Fruit fly (Drosophila melanogaster) whole organism, embryonic: ENCODE measurements around the gene ninaB.

ENCODE experiments used
- Asciz ChIP-seq: fragments of 200-800 bp; sonication (Bioruptor generic); optimal IDR thresholded peaks from 2 replicates; lab custom pipeline; 2017; ENCODE audit warnings: missing biosample characterization, mild to moderate bottlenecking, missing genetic modification characterization, missing genetic modification reagents
- CG10654 ChIP-seq: fragments of 200-800 bp; sonication (Bioruptor generic); optimal IDR thresholded peaks from 2 replicates; lab custom pipeline; 2016; ENCODE audit warnings: missing biosample characterization, missing genetic modification characterization
- CG10959 ChIP-seq: fragments of 200-800 bp; sonication (Bioruptor generic); IDR thresholded peaks from 2 replicates; pipeline ENCODE4 v1.3.6; 2022; ENCODE audit warnings: missing biosample characterization, missing genetic modification characterization
- CG11398 ChIP-seq: fragments of 200-800 bp; sonication (Bioruptor generic); optimal IDR thresholded peaks from 2 replicates; lab custom pipeline; 2016; ENCODE audit warnings: missing biosample characterization, missing genetic modification characterization
- CG12769 ChIP-seq: fragments of 200-800 bp; sonication (Bioruptor generic); optimal IDR thresholded peaks from 2 replicates; lab custom pipeline; 2019; ENCODE audit warnings: missing biosample characterization, mild to moderate bottlenecking, missing genetic modification characterization, moderate library complexity
- CG17328 ChIP-seq: fragments of 200-800 bp; sonication (Bioruptor generic); IDR thresholded peaks from 2 replicates; pipeline ENCODE4 v1.3.6; 2022; ENCODE audit warnings: missing biosample characterization, missing genetic modification characterization
- CG17385 ChIP-seq: fragments of 200-800 bp; sonication (Bioruptor generic); optimal IDR thresholded peaks from 3 replicates; lab custom pipeline; 2018; ENCODE audit warnings: missing biosample characterization, mild to moderate bottlenecking, missing genetic modification characterization
- CG18011 ChIP-seq: fragments of 200-800 bp; sonication (Bioruptor generic); optimal IDR thresholded peaks from 2 replicates; lab custom pipeline; 2017; ENCODE audit warnings: missing biosample characterization, missing genetic modification characterization, mild to moderate bottlenecking, moderate library complexity, missing genotype
- CG2889 ChIP-seq: fragments of 200-800 bp; sonication (Bioruptor generic); IDR thresholded peaks from 3 replicates; pipeline ENCODE4 v1.3.6; 2022; ENCODE audit warnings: missing biosample characterization, missing genetic modification characterization
- CG33213 ChIP-seq: fragments of 200-800 bp; sonication (Bioruptor generic); optimal IDR thresholded peaks from 3 replicates; lab custom pipeline; 2016; ENCODE audit warnings: missing biosample characterization, missing genetic modification characterization
- CG3995 ChIP-seq: fragments of 200-800 bp; sonication (Bioruptor generic); optimal IDR thresholded peaks from 3 replicates; lab custom pipeline; 2016; ENCODE audit warnings: missing biosample characterization, missing genetic modification characterization
- CG43689 ChIP-seq: fragments of 200-800 bp; sonication (Bioruptor generic); IDR thresholded peaks from 2 replicates; pipeline ENCODE4 v1.3.6; 2022; ENCODE audit warnings: missing biosample characterization, missing genetic modification characterization
- CG5245 ChIP-seq: fragments of 200-800 bp; sonication (Bioruptor generic); optimal IDR thresholded peaks from 3 replicates; lab custom pipeline; 2016; ENCODE audit warnings: missing biosample characterization, missing genetic modification characterization
- CG6791 ChIP-seq: fragments of 200-800 bp; sonication (Bioruptor generic); IDR thresholded peaks from 3 replicates; pipeline ENCODE4 v1.3.6; 2022; ENCODE audit warnings: missing biosample characterization, missing genetic modification characterization; ENCODE audit not compliant: partially characterized antibody
- CG7556 ChIP-seq: fragments of 200-800 bp; sonication (Bioruptor generic); optimal IDR thresholded peaks from 2 replicates; lab custom pipeline; 2017; ENCODE audit warnings: missing biosample characterization, mild to moderate bottlenecking, missing genetic modification characterization
- CG7928 ChIP-seq: fragments of 200-800 bp; sonication (Bioruptor generic); optimal IDR thresholded peaks from 2 replicates; lab custom pipeline; 2017; ENCODE audit warnings: missing biosample characterization, mild to moderate bottlenecking, missing genetic modification characterization
- CG7963 ChIP-seq: fragments of 200-800 bp; sonication (Bioruptor generic); IDR thresholded peaks from 3 replicates; pipeline ENCODE4 v1.3.6; 2022; ENCODE audit warnings: missing biosample characterization, missing genetic modification characterization; ENCODE audit not compliant: partially characterized antibody
- CG9797 ChIP-seq: fragments of 200-800 bp; sonication (Bioruptor generic); optimal IDR thresholded peaks from 3 replicates; lab custom pipeline; 2018; ENCODE audit warnings: missing biosample characterization, mild to moderate bottlenecking, missing genetic modification characterization
- CG9876 ChIP-seq: fragments of 200-800 bp; sonication (Bioruptor generic); optimal IDR thresholded peaks from 2 replicates; lab custom pipeline; 2016; ENCODE audit warnings: missing biosample characterization, missing genetic modification characterization
- D19A ChIP-seq: fragments of 200-800 bp; optimal IDR thresholded peaks from 3 replicates; lab custom pipeline; 2019; ENCODE audit warnings: missing biosample characterization, mild to moderate bottlenecking, missing genetic modification characterization, moderate library complexity
- HmgD ChIP-seq: fragments of 200-800 bp; sonication (Bioruptor generic); optimal IDR thresholded peaks from 3 replicates; lab custom pipeline; 2016; ENCODE audit warnings: missing biosample characterization, missing genetic modification characterization
- HmgZ ChIP-seq: fragments of 200-800 bp; sonication (Bioruptor generic); optimal IDR thresholded peaks from 2 replicates; lab custom pipeline; 2018; ENCODE audit warnings: missing biosample characterization, mild to moderate bottlenecking, missing genetic modification characterization
- NC2α ChIP-seq: fragments of 200-800 bp; sonication (Bioruptor generic); optimal IDR thresholded peaks from 2 replicates; lab custom pipeline; 2016; ENCODE audit warnings: missing biosample characterization, missing genetic modification characterization
- NFAT ChIP-seq: fragments of 200-800 bp; sonication (Bioruptor generic); IDR thresholded peaks from 2 replicates; pipeline ENCODE4 v1.3.6; 2022; ENCODE audit warnings: missing biosample characterization, missing genetic modification characterization
- NK7.1 ChIP-seq: fragments of 200-800 bp; sonication (Bioruptor generic); optimal IDR thresholded peaks from 3 replicates; lab custom pipeline; 2016; ENCODE audit warnings: missing biosample characterization, missing genetic modification characterization
- Pdp1 ChIP-seq, 2 experiments: fragments of 200-800 bp; sonication (Bioruptor generic); optimal IDR thresholded peaks; 3 replicates each; lab custom pipeline; 2016; ENCODE audit warnings: missing biosample characterization in 2 of 2, missing genetic modification characterization in 2 of 2, mild to moderate bottlenecking in 1 of 2, moderate library complexity in 1 of 2
- Scr ChIP-seq: fragments of 200-800 bp; sonication (Bioruptor generic); IDR thresholded peaks from 2 replicates; pipeline ENCODE4 v1.3.6; 2022; ENCODE audit warnings: missing biosample characterization, missing genetic modification characterization; ENCODE audit not compliant: partially characterized antibody
- Tbp ChIP-seq: fragments of >200 bp; optimal IDR thresholded peaks from 2 replicates; lab custom pipeline; 2018; ENCODE audit warnings: missing biosample characterization, missing genetic modification characterization
- az2 ChIP-seq: fragments of 200-800 bp; sonication (Bioruptor generic); optimal IDR thresholded peaks from 3 replicates; lab custom pipeline; 2016; ENCODE audit warnings: missing biosample characterization, missing genetic modification characterization
- bowl ChIP-seq: fragments of 200-800 bp; sonication (Bioruptor generic); IDR thresholded peaks from 2 replicates; pipeline ENCODE4 v1.3.6; 2022; ENCODE audit warnings: missing biosample characterization, missing genetic modification characterization
- bsh ChIP-seq, 2 experiments: fragments of 200-800 bp; sonication (Bioruptor generic); optimal IDR thresholded peaks; 2 replicates each; lab custom pipeline; 2017 to 2018; ENCODE audit warnings: mild to moderate bottlenecking in 2 of 2, missing biosample characterization in 2 of 2, missing genetic modification characterization in 2 of 2, moderate library complexity in 1 of 2
- danr ChIP-seq: fragments of 200-800 bp; sonication (Bioruptor generic); IDR thresholded peaks from 2 replicates; pipeline ENCODE4 v1.3.6; 2022; ENCODE audit warnings: missing biosample characterization, missing genetic modification characterization
- dimm ChIP-seq: fragments of 200-800 bp; sonication (Bioruptor generic); IDR thresholded peaks from 2 replicates; pipeline ENCODE4 v1.3.6; 2022; ENCODE audit warnings: missing biosample characterization, missing genetic modification characterization
- dpn ChIP-seq, 2 experiments: fragments of 200-800 bp; sonication (Bioruptor generic); optimal IDR thresholded peaks; 3 replicates each; lab custom pipeline; 2016; ENCODE audit warnings: missing biosample characterization in 2 of 2, missing genetic modification characterization in 2 of 2
- gfzf ChIP-seq: fragments of 200-800 bp; sonication (Bioruptor generic); optimal IDR thresholded peaks from 2 replicates; lab custom pipeline; 2016; ENCODE audit warnings: missing biosample characterization, mild to moderate bottlenecking, missing genetic modification characterization, moderate library complexity
- ind ChIP-seq: fragments of 200-800 bp; sonication (Bioruptor generic); optimal IDR thresholded peaks from 3 replicates; lab custom pipeline; 2016; ENCODE audit warnings: missing biosample characterization, missing genetic modification characterization
- klu ChIP-seq: fragments of 200-800 bp; sonication (Bioruptor generic); IDR thresholded peaks from 2 replicates; pipeline ENCODE4 v1.3.6; 2022; ENCODE audit warnings: missing biosample characterization, missing genetic modification characterization
- mam ChIP-seq: fragments of 200-800 bp; sonication (Bioruptor generic); optimal IDR thresholded peaks from 3 replicates; lab custom pipeline; 2016; ENCODE audit warnings: missing biosample characterization, missing genetic modification characterization
- mld ChIP-seq: fragments of 200-800 bp; sonication (Bioruptor generic); IDR thresholded peaks from 3 replicates; pipeline ENCODE4 v1.3.6; 2022; ENCODE audit warnings: missing biosample characterization, missing genetic modification characterization; ENCODE audit not compliant: partially characterized antibody
- nau ChIP-seq: fragments of 200-800 bp; sonication (Bioruptor generic); optimal IDR thresholded peaks from 3 replicates; lab custom pipeline; 2017; ENCODE audit warnings: missing biosample characterization, mild to moderate bottlenecking, missing genetic modification characterization, missing genetic modification reagents
- nmo ChIP-seq: fragments of 200-800 bp; sonication (Bioruptor generic); optimal IDR thresholded peaks from 2 replicates; lab custom pipeline; 2018; ENCODE audit warnings: missing biosample characterization, mild to moderate bottlenecking, missing genetic modification characterization, moderate library complexity
- nom ChIP-seq: fragments of 200-800 bp; sonication (Bioruptor generic); optimal IDR thresholded peaks from 2 replicates; lab custom pipeline; 2017; ENCODE audit warnings: missing biosample characterization, missing genetic modification characterization, mild to moderate bottlenecking, moderate library complexity, missing genetic modification reagents
- odd ChIP-seq: fragments of 200-800 bp; sonication (Bioruptor generic); optimal IDR thresholded peaks from 2 replicates; lab custom pipeline; 2017; ENCODE audit warnings: missing biosample characterization, mild to moderate bottlenecking, missing genetic modification characterization
- org-1 ChIP-seq: fragments of 200-800 bp; sonication (Bioruptor generic); optimal IDR thresholded peaks from 2 replicates; lab custom pipeline; 2017; ENCODE audit warnings: missing biosample characterization, missing genetic modification characterization
- pros ChIP-seq: fragments of 200-800 bp; sonication (Bioruptor generic); optimal IDR thresholded peaks from 3 replicates; lab custom pipeline; 2019; ENCODE audit warnings: missing biosample characterization, mild to moderate bottlenecking, missing genetic modification characterization, moderate library complexity
- sisA ChIP-seq: fragments of 200-800 bp; sonication (Bioruptor generic); IDR thresholded peaks from 2 replicates; pipeline ENCODE4 v1.3.6; 2022; ENCODE audit warnings: missing biosample characterization, missing genetic modification characterization
- usp ChIP-seq: fragments of >200 bp; optimal IDR thresholded peaks from 2 replicates; lab custom pipeline; 2017; ENCODE audit warnings: missing biosample characterization, missing genetic modification characterization
- zfh2 ChIP-seq: fragments of 200-800 bp; sonication (Bioruptor generic); optimal IDR thresholded peaks from 2 replicates; lab custom pipeline; 2016; ENCODE audit warnings: missing biosample characterization, missing genetic modification characterization

The ninaB gene

dm6 chr3R:13682994-13683623, 17.3 kb upstream of the ninaB start (continued):
- TF ChIP-seq bowl (GFP tag; lab: Robert Waterston, UW) (no peak), CG7556 (GFP tag; lab: Kevin White, UChicago) (no peak), nom (peak; percentile 33), pros (GFP tag; lab: Kevin White, UChicago) (no peak), CG33213 (GFP tag; lab: Kevin White, UChicago) (peak; percentile 40), gfzf (peak; percentile 86), CG18011 (GFP tag; lab: Kevin White, UChicago) (no peak), org-1 (no peak), HmgZ (tag; lab: Kevin White, UChicago) (no peak), NK7.1 (GFP tag; lab: Kevin White, UChicago) (no peak), NFAT (GFP tag; lab: Robert Waterston, UW) (no peak), CG2889 (GFP tag; lab: Robert Waterston, UW) (no peak), bsh (GFP tag; optimal IDR thresholded peaks at IDR 0.05; lab: Kevin White, UChicago) (peak in 1 of 2 experiments; percentile 2), CG43689 (no peak), CG9797 (GFP tag; lab: Kevin White, UChicago) (peak; percentile 86), sisA (GFP tag; lab: Robert Waterston, UW) (no peak), CG10959 (no peak)

dm6 chr3R:13683624-13684568, 16.5 kb upstream of the ninaB start, which contains the start of gene flfl:
Gene flfl (plus strand): TSS chr3R:13683921.
- TF ChIP-seq odd (GFP tag; lab: Kevin White, UChicago) (no peak), CG5245 (no peak), CG7928 (peak; percentile 37), CG17385 (no peak), CG9876 (GFP tag; lab: Kevin White, UChicago) (no peak), CG11398 (GFP tag; lab: Kevin White, UChicago) (no peak), Tbp (GFP tag; lab: Kevin White, UChicago) (peak; percentile 5), CG6791 (GFP tag; lab: Robert Waterston, UW) (no peak), CG17328 (GFP tag; lab: Robert Waterston, UW) (no peak), ind (peak; percentile 20), CG7963 (GFP tag; lab: Robert Waterston, UW) (no peak), usp (no peak), nmo (GFP tag; lab: Kevin White, UChicago) (peak; percentile 51), CG12769 (tag; lab: Kevin White, UChicago) (no peak), klu (GFP tag; lab: Robert Waterston, UW) (no peak), danr (GFP tag; lab: Robert Waterston, UW) (no peak), CG10654 (no peak), mam (GFP tag; lab: Kevin White, UChicago) (peak; percentile 35), dimm (GFP tag; lab: Robert Waterston, UW) (no peak), Scr (no peak), dpn (GFP tag; optimal IDR thresholded peaks at IDR 0.05; lab: Kevin White, UChicago) (peak; percentile 6 to 26), D19A (peak; percentile 30), Asciz (GFP tag; lab: Kevin White, UChicago) (no peak), NC2α (GFP tag; lab: Kevin White, UChicago) (no peak), CG3995 (GFP tag; lab: Kevin White, UChicago) (peak; percentile 24), zfh2 (peak; percentile 2), nau (GFP tag; lab: Kevin White, UChicago) (no peak), mld (GFP tag; lab: Robert Waterston, UW) (no peak), az2 (GFP tag; lab: Kevin White, UChicago) (no peak), HmgD (GFP tag; lab: Kevin White, UChicago) (peak; percentile 49), Pdp1 (GFP tag; optimal IDR thresholded peaks at IDR 0.05; lab: Kevin White, UChicago) (peak in 1 of 2 experiments; percentile 96)
